Worm (Caenorhabditis elegans): ENCODE measurements around the gene Y39D8A.1.

Y39D8A.1 gene

DNA sequence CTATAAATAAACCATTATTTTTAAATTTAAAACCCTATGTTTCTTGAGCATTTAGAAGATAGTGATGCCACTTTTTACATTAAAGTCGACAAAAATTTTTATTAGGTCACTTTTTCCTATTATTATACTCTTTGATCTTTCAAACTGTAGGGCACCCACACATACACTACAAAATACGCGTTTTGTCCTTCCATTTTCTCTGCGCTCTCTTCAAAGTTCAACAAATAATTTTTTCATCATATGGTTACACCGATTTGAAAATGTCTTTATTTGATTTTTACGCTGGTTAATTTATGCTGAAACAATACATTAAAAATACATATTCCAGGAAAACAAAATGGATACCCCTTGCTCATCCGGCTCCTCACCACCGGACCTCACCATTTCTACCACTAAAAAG lies 43.7 kb downstream of the Y39D8A.1 start, which contains the start of gene nhr-202:
TSS of gene nhr-202 (plus strand) at position 326 of the 400 bp plus-strand sequence.
- peak; percentile 39 for TF ChIP-seq nhr-71 (tag; optimal IDR thresholded peaks at IDR 0.05)
- no peak for TF ChIP-seq ceh-8 (GFP tag; optimal IDR thresholded peaks at IDR 0.05)
- TF ChIP-seq fkh-8 (tag; optimal IDR thresholded peaks at IDR 0.05), result no peak
- TF ChIP-seq nhr-77 (tag; optimal IDR thresholded peaks at IDR 0.05), result no peak
- peak in 1 of 2 experiments; percentile 5 for TF ChIP-seq lsy-2 (tag; optimal IDR thresholded peaks at IDR 0.05)
- no peak for TF ChIP-seq sptf-1 (tag; optimal IDR thresholded peaks at IDR 0.05)
- peak; percentile 70 for TF ChIP-seq nhr-85 (tag)
- TF ChIP-seq unc-86 (tag; optimal IDR thresholded peaks at IDR 0.05), result no peak
- no peak for TF ChIP-seq mab-9 (GFP tag; IDR thresholded peaks at IDR 0.05)
- no peak for TF ChIP-seq nhr-237 (tag; optimal IDR thresholded peaks at IDR 0.05)
- no peak for TF ChIP-seq unc-98 (GFP tag; IDR thresholded peaks at IDR 0.05)
- no peak for TF ChIP-seq snpc-4 (tag; optimal IDR thresholded peaks at IDR 0.05)
- TF ChIP-seq mep-1 (tag; optimal IDR thresholded peaks at IDR 0.05), result peak; percentile 25
- TF ChIP-seq Y116A8C.19 (tag; optimal IDR thresholded peaks at IDR 0.05; ENCODE audit: borderline replicate concordance), result no peak
- TF ChIP-seq C16A3.4 (tag; optimal IDR thresholded peaks at IDR 0.05), result no peak
- no peak for TF ChIP-seq ceh-82 (tag; optimal IDR thresholded peaks at IDR 0.05)
- TF ChIP-seq snu-23 (GFP tag; optimal IDR thresholded peaks at IDR 0.05), result peak; percentile 29
- no peak for TF ChIP-seq sup-37 (GFP tag; optimal IDR thresholded peaks at IDR 0.05)
- TF ChIP-seq nhr-84 (tag; optimal IDR thresholded peaks at IDR 0.05), result no peak
- no peak for TF ChIP-seq efl-1 (optimal IDR thresholded peaks at IDR 0.05)
- TF ChIP-seq efl-1 (GFP tag; optimal IDR thresholded peaks at IDR 0.05 in 1 of 2), result peak in 1 of 2 experiments; percentile 8
- TF ChIP-seq fkh-4 (tag; optimal IDR thresholded peaks at IDR 0.05; ENCODE audit: borderline replicate concordance), result no peak
- TF ChIP-seq fos-1 (tag; optimal IDR thresholded peaks at IDR 0.05), result no peak
- TF ChIP-seq nhr-76 (tag; optimal IDR thresholded peaks at IDR 0.05), result no peak
- no peak for TF ChIP-seq rnt-1 (tag; optimal IDR thresholded peaks at IDR 0.05)
- no peak for TF ChIP-seq pag-3 (tag; optimal IDR thresholded peaks at IDR 0.05; ENCODE audit: borderline replicate concordance, insufficient read depth)
- TF ChIP-seq elt-2 (tag; optimal IDR thresholded peaks at IDR 0.05), result peak; percentile 24
- TF ChIP-seq nhr-28 (tag; optimal IDR thresholded peaks at IDR 0.05), result no peak
- TF ChIP-seq grh-1 (GFP tag; IDR thresholded peaks at IDR 0.05), result no peak
- peak; percentile 66 for TF ChIP-seq nhr-20 (tag; optimal IDR thresholded peaks at IDR 0.05)
- TF ChIP-seq lin-35 (GFP tag; optimal IDR thresholded peaks at IDR 0.05), result peak in 1 of 2 experiments; percentile 11
- no peak for TF ChIP-seq unc-130 (tag; optimal IDR thresholded peaks at IDR 0.05)
- no peak for TF ChIP-seq blmp-1 (tag; optimal IDR thresholded peaks at IDR 0.05)

ce11 chrV:464800-465199 lies 46.3 kb downstream of the Y39D8A.1 start, which contains the start of gene nhr-201:
Gene nhr-201, plus strand, starts transcription at chrV:464828.
- TF ChIP-seq lir-3 (tag; optimal IDR thresholded peaks at IDR 0.05; ENCODE audit: poor library complexity) (no peak), elt-2 (tag; optimal IDR thresholded peaks at IDR 0.05) (peak; percentile 19), nhr-20 (tag; optimal IDR thresholded peaks at IDR 0.05) (peak; percentile 85), nhr-71 (tag; optimal IDR thresholded peaks at IDR 0.05) (peak; percentile 10), efl-1 (optimal IDR thresholded peaks at IDR 0.05) (no peak), efl-1 (GFP tag; optimal IDR thresholded peaks at IDR 0.05 in 1 of 2) (peak in 1 of 2 experiments; percentile 84)

ce11 chrV:465355-465754 lies 46.8 kb downstream of the Y39D8A.1 start:
- TF ChIP-seq C16A3.4 (tag; optimal IDR thresholded peaks at IDR 0.05) (no peak), nhr-84 (tag; optimal IDR thresholded peaks at IDR 0.05) (no peak), unc-98 (GFP tag; IDR thresholded peaks at IDR 0.05) (no peak), lin-13 (GFP tag; optimal IDR thresholded peaks at IDR 0.05) (peak; percentile 10), mep-1 (tag; optimal IDR thresholded peaks at IDR 0.05) (peak; percentile 2), snu-23 (GFP tag; optimal IDR thresholded peaks at IDR 0.05) (no peak), hpl-2 (GFP tag; optimal IDR thresholded peaks at IDR 0.05) (no peak), fkh-4 (tag; optimal IDR thresholded peaks at IDR 0.05; ENCODE audit: borderline replicate concordance) (peak; percentile 32), nhr-71 (tag; optimal IDR thresholded peaks at IDR 0.05) (peak; percentile 45), nhr-85 (tag) (peak; percentile 78), fkh-10 (GFP tag; optimal IDR thresholded peaks at IDR 0.05) (no peak), nhr-20 (tag; optimal IDR thresholded peaks at IDR 0.05) (peak; percentile 4), vab-15 (tag; optimal IDR thresholded peaks at IDR 0.05) (no peak), dsc-1 (tag; optimal IDR thresholded peaks at IDR 0.05) (peak; percentile 90), unc-130 (tag; optimal IDR thresholded peaks at IDR 0.05) (no peak), F16B12.6 (tag; optimal IDR thresholded peaks at IDR 0.05) (no peak), blmp-1 (tag; optimal IDR thresholded peaks at IDR 0.05) (peak; percentile 89)

Data from whole organism, L1 larva.